Worm (Caenorhabditis elegans) whole organism, young adult: ENCODE measurements around the gene lys-4.

Source experiments
- ceh-100 ChIP-seq: fragments of 200-800 bp; sonication (Bioruptor generic); IDR thresholded peaks from 2 replicates; pipeline ENCODE4 v1.3.6; 2022; ENCODE audit warnings: missing genetic modification reagents, missing genetic modification characterization, missing compliant biosample characterization
- ets-4 ChIP-seq: fragments of 200-800 bp; sonication (Bioruptor generic); optimal IDR thresholded peaks from 2 replicates; lab custom pipeline; 2018; ENCODE audit warnings: mild to moderate bottlenecking, missing genetic modification characterization, missing compliant biosample characterization
- let-526 ChIP-seq: fragments of 200-800 bp; sonication (Bioruptor generic); IDR thresholded peaks from 2 replicates; pipeline ENCODE4 v1.3.6; 2022; ENCODE audit warnings: missing genetic modification reagents, missing genetic modification characterization, missing compliant biosample characterization
- nfya-1 ChIP-seq: sonication (generic microtip); optimal IDR thresholded peaks from 2 replicates; lab custom pipeline; 2017; ENCODE audit warnings: antibody characterized with exemption, missing compliant biosample characterization, missing genetic modification characterization, borderline replicate concordance; ENCODE audit not compliant: insufficient read depth
- snpc-4 ChIP-seq, 5 experiments: fragments of 150-350 bp in 1 of 5; sonication (generic microtip) in 4 of 5; optimal IDR thresholded peaks; 2 replicates each; lab custom pipeline; 2014 to 2018; ENCODE audit warnings: missing genetic modification characterization in 5 of 5, missing biosample characterization in 3 of 5, antibody characterized with exemption in 2 of 5, mild to moderate bottlenecking in 2 of 5, missing compliant biosample characterization in 2 of 5, missing genotype in 2 of 5, moderate library complexity in 2 of 5, missing genetic modification reagents in 1 of 5

DNA sequence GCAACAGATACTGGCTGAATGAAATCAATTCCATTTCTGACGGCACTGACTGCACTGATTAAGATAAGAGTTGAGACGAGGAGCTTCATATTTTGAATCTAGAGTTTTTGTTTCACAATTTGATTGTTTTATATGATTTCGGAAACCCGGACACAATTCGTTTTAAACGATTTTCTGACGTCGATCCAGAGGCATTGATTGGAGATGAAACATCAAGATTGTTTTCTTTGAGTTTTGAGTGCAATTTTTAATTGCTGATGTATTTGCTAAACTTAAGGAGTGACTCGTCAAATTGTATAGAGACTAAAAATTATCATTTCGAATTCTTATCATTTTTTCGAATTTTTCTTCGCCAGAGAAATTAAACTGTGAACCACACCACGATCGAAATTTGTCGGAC, 4.9 kb upstream of the lys-4 start, which contains the start of gene lys-6:
- TF ChIP-seq snpc-4 (GFP tag; optimal IDR thresholded peaks at IDR 0.05; lab: Kevin White, UChicago): no peak
- TF ChIP-seq snpc-4 (tag; optimal IDR thresholded peaks at IDR 0.05; lab: Kevin White, UChicago): no peak
- no peak for TF ChIP-seq nfya-1 (tag; lab: Kevin White, UChicago)
- no peak for TF ChIP-seq ceh-100 (GFP tag; lab: Robert Waterston, UW)
- TF ChIP-seq ets-4: no peak
- TF ChIP-seq let-526 (GFP tag; lab: Robert Waterston, UW): no peak
